Fruit fly (Drosophila melanogaster): ENCODE measurements around the gene CG11878.

CG11878 gene

DNA sequence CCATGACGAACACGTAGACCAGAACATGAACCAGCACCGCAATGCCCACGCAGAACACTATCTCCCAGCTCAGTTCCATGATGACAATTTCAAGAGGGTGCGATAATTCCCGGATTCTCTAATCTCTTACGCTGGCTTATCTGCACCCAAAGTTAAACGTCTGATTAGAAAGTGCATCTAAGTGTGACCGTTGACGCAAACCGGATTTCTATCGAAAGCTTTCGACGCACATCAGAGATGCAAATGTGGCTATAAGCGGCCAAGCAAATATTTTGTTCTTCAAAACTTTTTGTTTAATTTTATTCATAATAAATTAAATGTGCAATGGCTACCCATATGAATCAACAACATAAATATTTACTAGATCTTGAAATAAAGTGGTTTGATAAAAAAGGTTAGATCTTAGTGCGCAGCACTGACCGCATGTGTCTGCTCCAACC, 11.3 kb upstream of the CG11878 start, which contains the start of the genes Kdsr and CG11858 (continued):
- TF ChIP-seq Kr (GFP tag; optimal IDR thresholded peaks at IDR 0.05) (no peak), bbx (GFP tag; IDR thresholded peaks at IDR 0.05; ENCODE audit: partially characterized antibody) (no peak), dpn (GFP tag; optimal IDR thresholded peaks at IDR 0.05) (peak; percentile 56 to 57), zen2 (GFP tag; IDR thresholded peaks at IDR 0.05; ENCODE audit: partially characterized antibody) (no peak), Tbp (GFP tag; optimal IDR thresholded peaks at IDR 0.05) (no peak), Six4 (GFP tag; optimal IDR thresholded peaks at IDR 0.05) (no peak), chm (GFP tag; IDR thresholded peaks at IDR 0.05) (0 out of 2 replicates have a peak, but pooled peaks have one; percentile 5), HHEX (GFP tag; optimal IDR thresholded peaks at IDR 0.05) (peak; percentile 12), cwo (GFP tag; optimal IDR thresholded peaks at IDR 0.05) (peak; percentile 12), Dref (GFP tag; IDR thresholded peaks at IDR 0.05) (peak; percentile 51), mirr (GFP tag; optimal IDR thresholded peaks at IDR 0.05) (no peak), gfzf (GFP tag; optimal IDR thresholded peaks at IDR 0.05) (peak; percentile 66), CG1233 (GFP tag; optimal IDR thresholded peaks at IDR 0.05) (peak; percentile 25), CG12942 (GFP tag; optimal IDR thresholded peaks at IDR 0.05) (peak; percentile 49), CG10979 (tag; optimal IDR thresholded peaks at IDR 0.05) (peak; percentile 53), CG11723 (GFP tag; optimal IDR thresholded peaks at IDR 0.05) (no peak), corto (GFP tag; optimal IDR thresholded peaks at IDR 0.05) (no peak), MTF-1 (GFP tag; optimal IDR thresholded peaks at IDR 0.05; ENCODE audit: borderline replicate concordance) (no peak), CG6813 (GFP tag; optimal IDR thresholded peaks at IDR 0.05) (no peak), Bgb (GFP tag; IDR thresholded peaks at IDR 0.05; ENCODE audit: partially characterized antibody) (no peak), CkIIα-i1 (GFP tag; IDR thresholded peaks at IDR 0.05) (no peak), CG17186 (GFP tag; optimal IDR thresholded peaks at IDR 0.05) (peak; percentile 92), CG12769 (tag; optimal IDR thresholded peaks at IDR 0.05) (peak; percentile 68), Optix (GFP tag; IDR thresholded peaks at IDR 0.05) (no peak), CG4404 (GFP tag; IDR thresholded peaks at IDR 0.05) (peak; percentile 47; the same call in 1 of the 2 replicates), CG8944 (GFP tag; optimal IDR thresholded peaks at IDR 0.05) (peak; percentile 28), Fer1 (GFP tag; optimal IDR thresholded peaks at IDR 0.05) (peak; percentile 77), Fer2 (tag; optimal IDR thresholded peaks at IDR 0.05) (peak; percentile 21), pita (GFP tag; optimal IDR thresholded peaks at IDR 0.05) (no peak), CG2202 (tag; optimal IDR thresholded peaks at IDR 0.05) (peak; percentile 7), CG18262 (tag; optimal IDR thresholded peaks at IDR 0.05) (peak; percentile 62), eyg (GFP tag; optimal IDR thresholded peaks at IDR 0.05) (no peak), CG15696 (tag; optimal IDR thresholded peaks at IDR 0.05) (peak; percentile 42), ara (GFP tag; IDR thresholded peaks at IDR 0.05) (peak; percentile 57; the same call in 1 of the 2 replicates), ssp (GFP tag; IDR thresholded peaks at IDR 0.05) (peak; percentile 72), CG6791 (GFP tag; IDR thresholded peaks at IDR 0.05; ENCODE audit: partially characterized antibody) (no peak), fd3F (GFP tag; optimal IDR thresholded peaks at IDR 0.05) (peak; percentile 47), run (tag; optimal IDR thresholded peaks at IDR 0.05) (peak; percentile 2), org-1 (GFP tag; optimal IDR thresholded peaks at IDR 0.05) (no peak), scrt (GFP tag; optimal IDR thresholded peaks at IDR 0.05) (peak; percentile 33), B-H1 (GFP tag; IDR thresholded peaks at IDR 0.05) (peak; percentile 43; the same call in 2 of the 3 replicates), slp2 (GFP tag; optimal IDR thresholded peaks at IDR 0.05) (no peak), btn (GFP tag; optimal IDR thresholded peaks at IDR 0.05) (no peak), CG10267 (tag; optimal IDR thresholded peaks at IDR 0.05) (peak; percentile 63), exex (tag; optimal IDR thresholded peaks at IDR 0.05) (peak; percentile 63), so (GFP tag; IDR thresholded peaks at IDR 0.05) (no peak)
